Fruit fly (Drosophila melanogaster) whole organism, embryonic: ENCODE results near the gene CG44437.

ENCODE experiments used
- Antp ChIP-seq: fragments of 200-800 bp; sonication (Bioruptor generic); optimal IDR thresholded peaks from 3 replicates; lab custom pipeline; 2016; ENCODE audit warnings: missing biosample characterization, missing genetic modification characterization
- B-H1 ChIP-seq: fragments of 200-800 bp; sonication (Bioruptor generic); IDR thresholded peaks from 3 replicates; pipeline ENCODE4 v1.3.6; 2022; ENCODE audit warnings: missing biosample characterization, missing genetic modification characterization
- CG10462 ChIP-seq: fragments of 200-800 bp; sonication (Bioruptor generic); optimal IDR thresholded peaks from 2 replicates; lab custom pipeline; 2016; ENCODE audit warnings: missing biosample characterization, missing genetic modification characterization
- CG11093 ChIP-seq: fragments of 200-800 bp; sonication (Bioruptor generic); IDR thresholded peaks from 3 replicates; pipeline ENCODE4 v1.3.6; 2022; ENCODE audit warnings: missing biosample characterization, missing genetic modification characterization
- CG11504 ChIP-seq: fragments of 200-800 bp; sonication (Bioruptor generic); optimal IDR thresholded peaks from 3 replicates; lab custom pipeline; 2019; ENCODE audit warnings: missing biosample characterization, mild to moderate bottlenecking, missing genetic modification characterization, moderate library complexity
- CG12769 ChIP-seq: fragments of 200-800 bp; sonication (Bioruptor generic); optimal IDR thresholded peaks from 2 replicates; lab custom pipeline; 2019; ENCODE audit warnings: missing biosample characterization, mild to moderate bottlenecking, missing genetic modification characterization, moderate library complexity
- CG14014 ChIP-seq: fragments of 200-800 bp; sonication (Bioruptor generic); IDR thresholded peaks from 2 replicates; pipeline ENCODE4 v1.3.6; 2022; ENCODE audit warnings: missing biosample characterization, missing genetic modification characterization
- CG14050 ChIP-seq: fragments of 200-800 bp; sonication (Bioruptor generic); IDR thresholded peaks from 3 replicates; pipeline ENCODE4 v1.3.6; 2022; ENCODE audit warnings: missing biosample characterization, missing genetic modification characterization
- CG14965 ChIP-seq: fragments of 200-800 bp; sonication (Bioruptor generic); optimal IDR thresholded peaks from 2 replicates; lab custom pipeline; 2016; ENCODE audit warnings: missing biosample characterization, missing genetic modification characterization, borderline replicate concordance
- CG15073 ChIP-seq: fragments of 200-800 bp; sonication (Bioruptor generic); optimal IDR thresholded peaks from 2 replicates; lab custom pipeline; 2016; ENCODE audit warnings: missing biosample characterization, missing genetic modification characterization
- CG15479 ChIP-seq: fragments of 200-800 bp; sonication (Bioruptor generic); optimal IDR thresholded peaks from 3 replicates; lab custom pipeline; 2019; ENCODE audit warnings: missing biosample characterization, mild to moderate bottlenecking, missing genetic modification characterization, moderate library complexity
- CG15601 ChIP-seq: fragments of 200-800 bp; sonication (Bioruptor generic); optimal IDR thresholded peaks from 3 replicates; lab custom pipeline; 2019; ENCODE audit warnings: missing biosample characterization, mild to moderate bottlenecking, missing genetic modification characterization, moderate library complexity
- CG16779 ChIP-seq: fragments of 200-800 bp; sonication (Bioruptor generic); IDR thresholded peaks from 2 replicates; pipeline ENCODE4 v1.3.6; 2022; ENCODE audit warnings: missing biosample characterization, missing genetic modification characterization
- CG17385 ChIP-seq: fragments of 200-800 bp; sonication (Bioruptor generic); optimal IDR thresholded peaks from 3 replicates; lab custom pipeline; 2018; ENCODE audit warnings: missing biosample characterization, mild to moderate bottlenecking, missing genetic modification characterization
- CG17829 ChIP-seq: fragments of 200-800 bp; optimal IDR thresholded peaks from 2 replicates; lab custom pipeline; 2019; ENCODE audit warnings: missing biosample characterization, mild to moderate bottlenecking, missing genetic modification characterization, moderate library complexity
- CG2875 ChIP-seq: fragments of 200-800 bp; sonication (Bioruptor generic); optimal IDR thresholded peaks from 2 replicates; lab custom pipeline; 2017; ENCODE audit warnings: missing biosample characterization, mild to moderate bottlenecking, missing genetic modification characterization, missing genetic modification reagents
- CG3065 ChIP-seq: fragments of 200-800 bp; sonication (Bioruptor generic); optimal IDR thresholded peaks from 2 replicates; lab custom pipeline; 2016; ENCODE audit warnings: missing biosample characterization, missing genetic modification characterization
- CG3281 ChIP-seq: fragments of 200-800 bp; sonication (Bioruptor generic); optimal IDR thresholded peaks from 3 replicates; lab custom pipeline; 2017; ENCODE audit warnings: missing biosample characterization, mild to moderate bottlenecking, missing genetic modification characterization
- CG33557 ChIP-seq: fragments of 200-800 bp; sonication (Bioruptor generic); optimal IDR thresholded peaks from 2 replicates; lab custom pipeline; 2019; ENCODE audit warnings: missing biosample characterization, mild to moderate bottlenecking, missing genetic modification characterization, moderate library complexity
- CG3838 ChIP-seq: fragments of 200-800 bp; sonication (Bioruptor generic); optimal IDR thresholded peaks from 3 replicates; lab custom pipeline; 2016; ENCODE audit warnings: missing biosample characterization, missing genetic modification characterization
- CG4282 ChIP-seq: fragments of 200-800 bp; sonication (Bioruptor generic); optimal IDR thresholded peaks from 2 replicates; lab custom pipeline; 2016; ENCODE audit warnings: missing biosample characterization, missing genetic modification characterization
- CG6854 ChIP-seq: fragments of 200-800 bp; sonication (Bioruptor generic); optimal IDR thresholded peaks from 3 replicates; lab custom pipeline; 2017; ENCODE audit warnings: missing biosample characterization, mild to moderate bottlenecking, missing genetic modification characterization
- CG8765 ChIP-seq: fragments of 200-800 bp; sonication (Bioruptor generic); IDR thresholded peaks from 2 replicates; pipeline ENCODE4 v1.3.6; 2022; ENCODE audit warnings: missing biosample characterization, missing genetic modification characterization
- CG9609 ChIP-seq: fragments of 200-800 bp; sonication (Bioruptor generic); optimal IDR thresholded peaks from 3 replicates; lab custom pipeline; 2016; ENCODE audit warnings: missing biosample characterization, missing genetic modification characterization
- CG9876 ChIP-seq: fragments of 200-800 bp; sonication (Bioruptor generic); optimal IDR thresholded peaks from 2 replicates; lab custom pipeline; 2016; ENCODE audit warnings: missing biosample characterization, missing genetic modification characterization
- CrebB ChIP-seq: fragments of 200-800 bp; sonication (Bioruptor generic); optimal IDR thresholded peaks from 3 replicates; lab custom pipeline; 2018; ENCODE audit warnings: missing biosample characterization, mild to moderate bottlenecking, missing genetic modification characterization
- Ets65A ChIP-seq: fragments of 200-800 bp; sonication (Bioruptor generic); peaks from one replicate; lab custom pipeline; 2016; ENCODE audit warnings: missing biosample characterization, missing genetic modification characterization
- HLH54F ChIP-seq: fragments of 200-800 bp; sonication (Bioruptor generic); optimal IDR thresholded peaks from 3 replicates; lab custom pipeline; 2016; ENCODE audit warnings: missing biosample characterization, missing genetic modification characterization
- Hey ChIP-seq: fragments of 200-800 bp; sonication (Bioruptor generic); optimal IDR thresholded peaks from 3 replicates; lab custom pipeline; 2018; ENCODE audit warnings: missing biosample characterization, mild to moderate bottlenecking, missing genetic modification characterization
- Kr ChIP-seq: fragments of 200-800 bp; sonication (Bioruptor generic); optimal IDR thresholded peaks from 2 replicates; lab custom pipeline; 2017; ENCODE audit warnings: missing biosample characterization, mild to moderate bottlenecking, missing genetic modification characterization
- NK7.1 ChIP-seq: fragments of 200-800 bp; sonication (Bioruptor generic); optimal IDR thresholded peaks from 3 replicates; lab custom pipeline; 2016; ENCODE audit warnings: missing biosample characterization, missing genetic modification characterization
- Ptx1 ChIP-seq: fragments of 200-800 bp; sonication (Bioruptor generic); IDR thresholded peaks from 2 replicates; pipeline ENCODE4 v1.3.6; 2022; ENCODE audit warnings: missing biosample characterization, missing genetic modification characterization
- Xrp1 ChIP-seq: fragments of 200-800 bp; sonication (Bioruptor generic); IDR thresholded peaks from 2 replicates; pipeline ENCODE4 v1.3.6; 2022; ENCODE audit warnings: missing biosample characterization, missing genetic modification characterization
- cad ChIP-seq: fragments of >200 bp; optimal IDR thresholded peaks from 2 replicates; lab custom pipeline; 2017; ENCODE audit warnings: missing biosample characterization, missing genetic modification characterization
- dimm ChIP-seq: fragments of 200-800 bp; sonication (Bioruptor generic); IDR thresholded peaks from 2 replicates; pipeline ENCODE4 v1.3.6; 2022; ENCODE audit warnings: missing biosample characterization, missing genetic modification characterization
- ewg ChIP-seq: fragments of 200-800 bp; sonication (Bioruptor generic); optimal IDR thresholded peaks from 3 replicates; lab custom pipeline; 2017; ENCODE audit warnings: mild to moderate bottlenecking, missing biosample characterization, missing genetic modification reagents, missing genetic modification characterization
- ind ChIP-seq: fragments of 200-800 bp; sonication (Bioruptor generic); optimal IDR thresholded peaks from 3 replicates; lab custom pipeline; 2016; ENCODE audit warnings: missing biosample characterization, missing genetic modification characterization
- klu ChIP-seq: fragments of 200-800 bp; sonication (Bioruptor generic); IDR thresholded peaks from 2 replicates; pipeline ENCODE4 v1.3.6; 2022; ENCODE audit warnings: missing biosample characterization, missing genetic modification characterization
- nerfin-1 ChIP-seq: fragments of 200-800 bp; sonication (Bioruptor generic); optimal IDR thresholded peaks from 3 replicates; lab custom pipeline; 2019; ENCODE audit warnings: missing biosample characterization, mild to moderate bottlenecking, missing genetic modification characterization, moderate library complexity
- nom ChIP-seq: fragments of 200-800 bp; sonication (Bioruptor generic); optimal IDR thresholded peaks from 2 replicates; lab custom pipeline; 2017; ENCODE audit warnings: missing biosample characterization, missing genetic modification characterization, mild to moderate bottlenecking, moderate library complexity, missing genetic modification reagents
- peb ChIP-seq: fragments of 200-800 bp; sonication (Bioruptor generic); IDR thresholded peaks from 2 replicates; pipeline ENCODE4 v1.3.6; 2022; ENCODE audit warnings: missing biosample characterization, missing genetic modification characterization
- ranshi ChIP-seq: fragments of 200-800 bp; sonication (Bioruptor generic); IDR thresholded peaks from 2 replicates; pipeline ENCODE4 v1.3.6; 2022; ENCODE audit warnings: missing biosample characterization, missing genetic modification characterization
- row ChIP-seq: fragments of 200-800 bp; sonication (Bioruptor generic); IDR thresholded peaks from 3 replicates; pipeline ENCODE4 v1.3.6; 2022; ENCODE audit warnings: missing biosample characterization, missing genetic modification characterization
- sc ChIP-seq, 3 experiments: fragments of >200 bp in 2 of 3; fragments of 200-800 bp in 1 of 3; sonication (Bioruptor generic) in 1 of 3; optimal IDR thresholded peaks; 2 replicates in 2 of 3; 3 replicates in 1 of 3; lab custom pipeline; 2017; ENCODE audit warnings: mild to moderate bottlenecking in 1 of 3, missing biosample characterization in 1 of 3, missing genetic modification characterization in 1 of 3, missing genetic modification reagents in 1 of 3
- schlank ChIP-seq: fragments of 200-800 bp; sonication (Bioruptor generic); optimal IDR thresholded peaks from 2 replicates; lab custom pipeline; 2018; ENCODE audit warnings: missing biosample characterization, mild to moderate bottlenecking, missing genetic modification characterization
- scrt ChIP-seq: fragments of 200-800 bp; sonication (Bioruptor generic); optimal IDR thresholded peaks from 2 replicates; lab custom pipeline; 2018; ENCODE audit warnings: missing biosample characterization, mild to moderate bottlenecking, missing genetic modification characterization, moderate library complexity
- seq ChIP-seq: fragments of 200-800 bp; sonication (Bioruptor generic); IDR thresholded peaks from 2 replicates; pipeline ENCODE4 v1.3.6; 2022; ENCODE audit warnings: missing biosample characterization, missing genetic modification characterization
- sima ChIP-seq: fragments of 200-800 bp; sonication (Bioruptor generic); optimal IDR thresholded peaks from 2 replicates; lab custom pipeline; 2016; ENCODE audit warnings: missing biosample characterization, missing genetic modification characterization
- ssp ChIP-seq: fragments of 200-800 bp; sonication (Bioruptor generic); IDR thresholded peaks from 2 replicates; pipeline ENCODE4 v1.3.6; 2022; ENCODE audit warnings: missing biosample characterization, missing genetic modification characterization
- trh ChIP-seq: fragments of 200-800 bp; sonication (Bioruptor generic); optimal IDR thresholded peaks from 2 replicates; lab custom pipeline; 2016; ENCODE audit warnings: missing biosample characterization, missing genetic modification characterization
- zen ChIP-seq: fragments of 200-800 bp; sonication (Bioruptor generic); optimal IDR thresholded peaks from 3 replicates; lab custom pipeline; 2018; ENCODE audit warnings: missing biosample characterization, mild to moderate bottlenecking, missing genetic modification characterization, moderate library complexity

Gene CG44437

DNA sequence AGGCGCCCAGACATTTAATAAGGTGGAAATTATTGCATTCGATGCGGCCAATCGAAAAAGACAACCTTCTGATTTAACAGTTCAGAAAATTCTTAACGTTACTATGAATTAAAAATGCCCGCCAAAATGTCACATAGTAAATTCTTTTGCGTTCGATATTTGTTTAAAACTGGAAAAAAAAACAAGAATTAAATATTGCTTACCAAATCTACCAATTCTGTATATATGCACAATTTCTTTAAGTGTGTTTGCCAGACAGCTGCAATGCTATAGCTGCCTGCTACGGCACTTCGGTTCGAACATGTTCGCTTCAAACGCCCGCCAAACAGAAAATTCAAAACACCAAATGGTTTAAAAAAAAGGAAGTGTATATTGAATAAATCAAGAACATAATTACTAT is 12.0 kb upstream of the CG44437 start (continued):
- no peak for TF ChIP-seq CG15073
- TF ChIP-seq Antp (GFP tag; lab: Kevin White, UChicago): peak; percentile 63
- peak; percentile 33 for TF ChIP-seq CG15601 (tag; lab: Kevin White, UChicago)
- TF ChIP-seq CG8765 (GFP tag; lab: Robert Waterston, UW): no peak
- no peak for TF ChIP-seq CG16779 (GFP tag; lab: Robert Waterston, UW)
- peak; percentile 1 for TF ChIP-seq CrebB (tag; lab: Kevin White, UChicago)
- peak; percentile 47; the same call in 1 of the 3 replicates for TF ChIP-seq B-H1 (GFP tag; lab: Robert Waterston, UW)
- peak; percentile 64 for TF ChIP-seq CG9609
- TF ChIP-seq CG12769 (tag; lab: Kevin White, UChicago): peak; percentile 45
- peak; percentile 17 for TF ChIP-seq CG4282
- TF ChIP-seq Xrp1: peak; percentile 76
- TF ChIP-seq CG17829 (tag; lab: Kevin White, UChicago): peak; percentile 47
- peak; percentile 87 for TF ChIP-seq Ets65A (GFP tag; lab: Kevin White, UChicago)
- TF ChIP-seq schlank (tag; lab: Kevin White, UChicago): no peak
- peak; percentile 74 for TF ChIP-seq row (GFP tag; lab: Robert Waterston, UW)
- TF ChIP-seq ranshi: peak; percentile 58
- TF ChIP-seq CG2875 (GFP tag; lab: Kevin White, UChicago): no peak
- TF ChIP-seq CG15479: no peak
- TF ChIP-seq CG11093 (GFP tag; lab: Robert Waterston, UW): no peak
- TF ChIP-seq nom (GFP tag; lab: Kevin White, UChicago): peak; percentile 2
- TF ChIP-seq cad (GFP tag; lab: Kevin White, UChicago): no peak
- no peak for TF ChIP-seq trh (GFP tag; lab: Kevin White, UChicago)
- no peak for TF ChIP-seq klu (GFP tag; lab: Robert Waterston, UW)
- TF ChIP-seq Kr (GFP tag; lab: Kevin White, UChicago): no peak
- TF ChIP-seq ewg (GFP tag; lab: Kevin White, UChicago): peak; percentile 27
- TF ChIP-seq dimm (GFP tag; lab: Robert Waterston, UW): no peak
- peak; percentile 52 for TF ChIP-seq CG3281
- no peak for TF ChIP-seq CG9876
- peak; percentile 75 for TF ChIP-seq Ptx1 (GFP tag; lab: Robert Waterston, UW)
- peak; percentile 69 for TF ChIP-seq CG11504 (tag; lab: Kevin White, UChicago)
- TF ChIP-seq HLH54F (GFP tag; lab: Kevin White, UChicago): peak; percentile 65
- peak; percentile 61 for TF ChIP-seq ind (GFP tag; lab: Kevin White, UChicago)
- no peak for TF ChIP-seq CG14965 (GFP tag; lab: Kevin White, UChicago)
- TF ChIP-seq NK7.1: no peak
- TF ChIP-seq CG17385 (GFP tag; lab: Kevin White, UChicago): peak; percentile 55
- no peak for TF ChIP-seq nerfin-1 (tag; lab: Kevin White, UChicago)
- no peak for TF ChIP-seq CG6854
- no peak for TF ChIP-seq zen (tag; lab: Kevin White, UChicago)
- no peak; the same call in 1 of the 2 replicates for TF ChIP-seq seq (GFP tag; lab: Robert Waterston, UW)
- no peak for TF ChIP-seq sc (optimal IDR thresholded peaks at IDR 0.05; lab: Kevin White, UChicago)
- TF ChIP-seq sc (GFP tag; optimal IDR thresholded peaks at IDR 0.05; lab: Kevin White, UChicago): peak; percentile 24
- peak; percentile 29; the same call in 1 of the 3 replicates for TF ChIP-seq CG14050 (GFP tag; lab: Robert Waterston, UW)
- TF ChIP-seq sima (GFP tag; lab: Kevin White, UChicago): peak; percentile 20
- TF ChIP-seq scrt (GFP tag; lab: Kevin White, UChicago): peak; percentile 30
- no peak for TF ChIP-seq Hey (tag; lab: Kevin White, UChicago)
- TF ChIP-seq CG10462: peak; percentile 49
- no peak for TF ChIP-seq CG33557 (GFP tag; lab: Kevin White, UChicago)
- TF ChIP-seq CG14014: no peak
- TF ChIP-seq CG3065 (GFP tag; lab: Kevin White, UChicago): peak; percentile 22
- TF ChIP-seq ssp (GFP tag; lab: Robert Waterston, UW): no peak
- TF ChIP-seq peb (GFP tag; lab: Robert Waterston, UW): peak; percentile 26; the same call in 1 of the 2 replicates
- no peak for TF ChIP-seq CG3838 (GFP tag; lab: Kevin White, UChicago)
